Worm (Caenorhabditis elegans) whole organism, L4/young adult: ENCODE measurements around the gene R03H10.11.

Experiments
- W03F9.2 ChIP-seq: fragments of 150-350 bp; optimal IDR thresholded peaks from 2 replicates; lab custom pipeline; 2014; ENCODE audit warnings: missing biosample characterization, missing genetic modification characterization
- dao-5 ChIP-seq: sonication (generic microtip); optimal IDR thresholded peaks from 2 replicates; lab custom pipeline; 2016; ENCODE audit warnings: missing genotype, missing genetic modification characterization, moderate library complexity, missing compliant biosample characterization
- him-1 ChIP-seq: sonication (generic microtip); optimal IDR thresholded peaks from 2 replicates; lab custom pipeline; 2016; ENCODE audit warnings: missing genotype, missing genetic modification reagents, missing genetic modification characterization, missing compliant biosample characterization

DNA sequence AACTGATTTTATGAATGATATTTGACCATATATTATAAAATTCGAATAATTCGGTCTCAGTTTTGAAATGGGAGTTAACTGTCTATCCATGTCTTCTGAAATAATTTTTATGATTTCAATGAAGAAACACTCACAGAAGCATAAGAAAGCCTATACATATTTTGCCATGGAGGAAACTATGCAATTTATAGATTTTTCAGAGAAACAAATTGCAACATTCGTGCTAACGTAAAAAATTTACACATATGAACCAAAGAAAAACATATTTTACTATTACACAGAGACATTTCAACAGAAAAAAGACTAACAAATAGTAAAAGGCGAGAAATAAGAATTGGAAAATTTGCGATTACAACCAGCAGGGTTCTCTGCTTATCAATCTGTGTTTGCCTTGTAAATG is 3.6 kb upstream of the R03H10.11 start, which contains the start of gene R03H10.7:
- TF ChIP-seq dao-5 (no peak), him-1 (tag; lab: Kevin White, UChicago) (no peak), W03F9.2 (no peak)
